Worm (Caenorhabditis elegans): Measurements from ENCODE around the gene F01E11.18.
A peak's percentile ranks its signal among the peaks of the same experiment; 100 is the strongest.

Gene F01E11.18

DNA sequence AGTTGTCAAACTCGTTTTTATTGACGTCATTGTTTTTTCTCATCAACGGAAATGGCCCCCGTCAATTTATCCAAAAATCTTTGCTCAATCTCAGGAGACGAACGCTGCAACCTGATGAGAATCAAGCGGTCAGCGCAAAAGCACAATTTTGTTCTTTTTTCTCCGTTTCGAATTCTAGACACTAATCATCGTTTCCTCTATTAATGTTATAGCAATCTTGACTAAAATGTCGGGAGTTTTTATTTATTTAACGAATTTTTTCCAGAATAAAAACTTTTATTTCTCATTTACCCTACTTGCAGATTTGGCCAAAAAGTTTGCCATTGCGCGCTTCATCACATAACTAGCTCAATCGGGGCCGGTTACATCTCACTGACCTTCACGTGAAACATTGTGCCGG lies at the start of gene F01E11.18:
TSS of gene F01E11.18 (plus strand) at position 301 of the 400 bp plus-strand sequence.
- TF ChIP-seq ztf-23 (GFP tag; IDR thresholded peaks at IDR 0.05): no peak
- TF ChIP-seq klf-2 (GFP tag; conservative IDR thresholded peaks at IDR 0.05): no peak
- TF ChIP-seq tab-1 (GFP tag; IDR thresholded peaks at IDR 0.05): no peak
- no peak for TF ChIP-seq ztf-29 (GFP tag; IDR thresholded peaks at IDR 0.05)
- TF ChIP-seq cog-1 (tag; optimal IDR thresholded peaks at IDR 0.05): no peak
- no peak for TF ChIP-seq med-1 (GFP tag; optimal IDR thresholded peaks at IDR 0.05; ENCODE audit: insufficient read depth)
- TF ChIP-seq T22C8.4 (GFP tag; IDR thresholded peaks at IDR 0.05): no peak
- no peak for TF ChIP-seq flt-1 (GFP tag; IDR thresholded peaks at IDR 0.05)
- no peak for TF ChIP-seq ref-1 (GFP tag; conservative IDR thresholded peaks at IDR 0.05)

DNA sequence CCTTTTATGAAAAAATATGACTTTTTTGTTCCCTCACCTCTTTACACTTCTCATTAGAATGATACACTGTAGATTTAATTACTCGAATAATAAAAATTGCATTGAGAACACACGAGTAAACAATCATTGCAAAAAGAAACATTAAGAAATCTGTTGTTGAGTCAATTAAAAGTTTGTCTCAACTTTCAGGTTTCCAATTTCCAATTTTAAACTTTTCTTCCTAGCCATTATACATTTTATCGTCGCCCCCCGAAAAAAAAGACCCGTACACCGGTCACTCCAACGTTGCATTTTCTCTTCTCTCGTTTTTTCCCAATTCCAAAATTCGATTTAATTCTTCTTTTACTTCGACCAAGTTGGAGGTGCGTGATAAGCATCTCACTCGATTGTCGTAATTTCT lies 49.5 kb upstream of the F01E11.18 start, which contains the start of gene C16E9.1:
TSS of gene C16E9.1 (plus strand) at position 301 of the 400 bp plus-strand sequence.
- TF ChIP-seq flt-1 (GFP tag; IDR thresholded peaks at IDR 0.05) (no peak), ztf-29 (GFP tag; IDR thresholded peaks at IDR 0.05) (no peak), klf-2 (GFP tag; conservative IDR thresholded peaks at IDR 0.05) (no peak), T22C8.4 (GFP tag; IDR thresholded peaks at IDR 0.05) (no peak), tab-1 (GFP tag; IDR thresholded peaks at IDR 0.05) (no peak), ref-1 (GFP tag; conservative IDR thresholded peaks at IDR 0.05) (no peak)

DNA sequence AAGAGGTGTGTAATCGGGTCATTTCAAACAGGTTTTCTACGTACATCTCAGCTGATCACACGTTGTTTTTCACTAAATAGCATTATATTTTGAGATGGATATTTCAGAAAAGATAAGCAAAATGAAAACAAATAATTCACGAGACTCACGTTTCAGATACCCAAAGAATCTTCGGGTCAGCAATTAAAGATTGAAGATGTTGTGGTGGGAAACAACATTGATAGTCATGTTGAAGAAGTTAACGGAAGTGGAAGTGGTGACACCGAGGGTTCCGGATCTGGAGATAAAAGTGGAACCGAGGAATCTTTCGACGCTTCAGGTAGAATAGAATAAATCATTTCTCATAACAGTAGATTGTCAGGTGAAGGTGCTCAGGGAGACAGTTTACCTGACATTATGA lies 48.7 kb upstream of the F01E11.18 start:
- TF ChIP-seq klf-2 (GFP tag; conservative IDR thresholded peaks at IDR 0.05) (no peak), flt-1 (GFP tag; IDR thresholded peaks at IDR 0.05) (no peak), tab-1 (GFP tag; IDR thresholded peaks at IDR 0.05) (no peak), ztf-29 (GFP tag; IDR thresholded peaks at IDR 0.05) (no peak), T22C8.4 (GFP tag; IDR thresholded peaks at IDR 0.05) (no peak), ref-1 (GFP tag; conservative IDR thresholded peaks at IDR 0.05) (no peak)

DNA sequence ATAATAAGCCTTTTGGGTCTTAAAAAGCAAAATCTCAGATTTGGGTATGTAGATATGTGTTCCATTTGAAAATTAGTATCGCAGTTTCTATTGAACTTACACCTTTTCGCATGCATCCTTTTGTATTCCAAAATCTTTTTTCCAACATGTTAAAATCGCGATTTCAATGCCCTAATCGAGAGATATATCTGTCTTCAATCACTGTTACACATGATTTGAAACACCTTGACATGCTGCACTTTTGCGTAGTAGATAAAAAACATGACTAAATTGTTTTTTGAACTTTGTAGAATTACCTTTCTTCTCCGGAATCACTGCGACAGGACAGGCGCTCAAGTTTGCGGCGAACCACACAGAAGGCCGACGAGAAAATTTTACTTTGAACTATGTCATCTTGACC lies 47.7 kb upstream of the F01E11.18 start:
- no peak for TF ChIP-seq klf-2 (GFP tag; conservative IDR thresholded peaks at IDR 0.05)

DNA sequence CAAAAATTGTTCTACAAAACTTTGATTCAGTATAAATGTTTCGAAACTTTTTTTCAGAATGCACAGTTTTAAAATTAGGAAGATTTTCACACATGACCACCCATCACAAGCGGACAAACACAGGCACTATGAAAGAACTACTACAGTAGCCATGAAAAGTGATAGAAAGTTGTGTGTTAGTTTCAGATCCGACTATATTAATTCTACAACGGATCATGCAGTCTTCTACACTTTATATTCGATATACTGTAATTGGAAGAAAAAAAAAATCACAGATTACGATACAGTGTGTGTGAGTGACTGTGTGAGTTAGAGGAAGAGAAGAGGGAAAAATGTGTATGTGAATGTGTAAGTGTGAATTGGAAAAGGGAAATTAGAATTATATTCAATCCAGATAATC lies 42.7 kb upstream of the F01E11.18 start:
- TF ChIP-seq cog-1 (tag; optimal IDR thresholded peaks at IDR 0.05): no peak
- no peak for TF ChIP-seq ref-1 (GFP tag; conservative IDR thresholded peaks at IDR 0.05)
- no peak for TF ChIP-seq ztf-23 (GFP tag; IDR thresholded peaks at IDR 0.05)
- TF ChIP-seq klf-2 (GFP tag; conservative IDR thresholded peaks at IDR 0.05): no peak
- no peak for TF ChIP-seq T22C8.4 (GFP tag; IDR thresholded peaks at IDR 0.05)
- no peak for TF ChIP-seq med-1 (GFP tag; optimal IDR thresholded peaks at IDR 0.05; ENCODE audit: insufficient read depth)
- TF ChIP-seq tab-1 (GFP tag; IDR thresholded peaks at IDR 0.05): no peak
- no peak for TF ChIP-seq ztf-29 (GFP tag; IDR thresholded peaks at IDR 0.05)
- no peak for TF ChIP-seq flt-1 (GFP tag; IDR thresholded peaks at IDR 0.05)

DNA sequence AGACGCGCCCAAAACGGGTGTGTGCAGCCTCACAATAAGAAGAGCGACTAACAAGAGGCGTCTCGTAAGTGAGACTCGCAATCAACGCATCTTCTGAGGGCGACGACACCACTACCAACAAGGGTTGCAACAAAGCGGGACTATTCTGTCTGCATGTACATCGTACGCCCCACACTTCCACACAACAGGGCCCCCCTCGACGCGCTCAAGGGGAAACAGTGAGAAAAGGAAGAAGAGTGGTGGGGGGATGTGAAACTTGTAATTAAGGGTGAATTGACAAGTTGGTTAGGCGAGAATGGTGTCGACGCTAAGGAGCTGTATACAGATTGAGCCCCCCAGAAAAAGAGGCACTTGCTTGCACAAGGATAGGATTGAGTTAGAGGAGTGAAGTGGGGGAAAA lies 36.1 kb upstream of the F01E11.18 start:
- TF ChIP-seq ztf-29 (GFP tag; IDR thresholded peaks at IDR 0.05) (no peak), ztf-23 (GFP tag; IDR thresholded peaks at IDR 0.05) (0 out of 2 replicates have a peak, but pooled peaks have one; percentile 62), cog-1 (tag; optimal IDR thresholded peaks at IDR 0.05) (no peak), flt-1 (GFP tag; IDR thresholded peaks at IDR 0.05) (0 out of 2 replicates have a peak, but pooled peaks have one; percentile 21), T22C8.4 (GFP tag; IDR thresholded peaks at IDR 0.05) (no peak), med-1 (GFP tag; optimal IDR thresholded peaks at IDR 0.05; ENCODE audit: insufficient read depth) (no peak), tab-1 (GFP tag; IDR thresholded peaks at IDR 0.05) (no peak), klf-2 (GFP tag; conservative IDR thresholded peaks at IDR 0.05) (0 out of 2 replicates have a peak, but pooled peaks have one; percentile 8), ref-1 (GFP tag; conservative IDR thresholded peaks at IDR 0.05) (no peak)

DNA sequence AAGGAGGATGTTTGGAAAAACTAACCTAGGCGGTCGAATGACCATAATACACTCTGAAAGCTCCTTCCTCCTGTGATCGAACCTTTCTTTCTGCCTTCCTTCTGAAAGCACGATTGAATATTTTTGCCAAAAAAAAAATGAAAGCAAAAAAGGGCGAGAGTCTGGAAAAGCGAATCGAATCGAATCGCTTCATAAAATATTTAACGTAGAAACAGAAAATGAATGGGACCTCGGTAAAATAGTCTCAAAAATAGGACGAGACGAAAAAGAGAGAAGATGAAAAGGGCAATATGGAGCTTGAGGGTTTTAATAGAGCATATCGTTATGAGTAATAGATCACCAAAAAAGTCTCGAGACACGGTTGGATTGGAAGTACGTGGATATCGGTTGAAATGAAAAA lies 33.1 kb upstream of the F01E11.18 start, which contains the start of gene inx-1:
TSS of gene inx-1 (minus strand) at position 101 of the 400 bp plus-strand sequence.
- no peak for TF ChIP-seq T22C8.4 (GFP tag; IDR thresholded peaks at IDR 0.05)

DNA sequence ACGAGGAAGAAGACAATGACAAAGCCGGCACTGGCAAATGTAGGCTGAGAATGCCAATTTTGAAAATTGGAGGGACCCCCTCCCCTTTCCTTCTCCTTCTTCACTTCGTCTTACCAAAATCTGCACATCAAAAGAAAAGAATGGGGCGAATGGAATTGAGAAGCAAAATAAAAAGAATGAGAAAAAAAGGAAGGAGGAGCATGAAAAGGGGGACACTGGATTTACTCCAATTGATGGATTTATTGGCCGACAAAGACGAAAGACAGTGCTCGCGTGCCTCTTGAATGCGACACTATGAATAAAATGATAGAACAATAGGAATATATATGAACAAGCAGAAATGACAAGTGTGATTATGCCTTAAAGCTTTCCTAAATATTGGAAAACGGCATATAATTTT lies 30.5 kb upstream of the F01E11.18 start:
- TF ChIP-seq cog-1 (tag; optimal IDR thresholded peaks at IDR 0.05): no peak
- peak; percentile 44; the same call in 1 of the 2 replicates for TF ChIP-seq ztf-23 (GFP tag; IDR thresholded peaks at IDR 0.05)
- no peak for TF ChIP-seq T22C8.4 (GFP tag; IDR thresholded peaks at IDR 0.05)

DNA sequence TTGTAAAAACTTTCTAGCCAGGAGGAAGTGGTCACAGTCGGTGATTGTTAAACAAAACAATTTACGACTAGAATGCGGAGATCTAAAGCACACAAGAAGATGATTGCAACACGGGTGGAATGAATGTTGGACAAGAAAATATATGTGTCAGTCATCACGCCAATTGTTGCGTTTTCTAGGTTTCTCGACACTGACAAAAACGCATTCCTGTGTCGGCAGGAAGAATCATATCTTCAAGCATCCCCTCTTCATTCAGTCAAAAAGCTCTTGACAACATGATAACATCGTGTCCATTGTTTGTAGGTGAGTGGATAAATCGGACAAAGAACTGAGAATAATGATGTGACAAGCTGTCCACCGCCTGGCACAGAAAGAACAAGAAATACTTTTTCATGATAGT lies 29.9 kb upstream of the F01E11.18 start:
- TF ChIP-seq ztf-29 (GFP tag; IDR thresholded peaks at IDR 0.05) (no peak), cog-1 (tag; optimal IDR thresholded peaks at IDR 0.05) (peak; percentile 16)

DNA sequence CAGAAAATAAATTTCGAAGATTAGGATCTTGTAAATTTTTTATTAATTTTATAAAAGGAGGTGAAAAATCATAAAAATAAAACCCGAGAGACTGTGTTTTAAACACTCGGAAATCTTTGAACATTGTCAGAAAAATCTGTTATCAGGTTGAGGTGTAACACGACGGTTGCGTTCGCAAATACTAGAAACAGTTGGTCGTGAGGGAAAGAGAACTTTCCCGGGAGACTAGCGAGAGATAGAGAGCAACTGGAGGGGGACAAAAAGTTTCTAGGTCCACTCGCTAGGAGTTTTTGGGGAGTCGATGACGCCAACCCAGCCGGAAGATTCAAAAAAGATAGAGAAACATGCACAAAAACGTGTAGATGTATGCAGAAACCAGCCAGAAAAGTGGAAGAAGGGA lies 27.1 kb upstream of the F01E11.18 start:
- TF ChIP-seq ztf-29 (GFP tag; IDR thresholded peaks at IDR 0.05) (no peak), tab-1 (GFP tag; IDR thresholded peaks at IDR 0.05) (no peak)

DNA sequence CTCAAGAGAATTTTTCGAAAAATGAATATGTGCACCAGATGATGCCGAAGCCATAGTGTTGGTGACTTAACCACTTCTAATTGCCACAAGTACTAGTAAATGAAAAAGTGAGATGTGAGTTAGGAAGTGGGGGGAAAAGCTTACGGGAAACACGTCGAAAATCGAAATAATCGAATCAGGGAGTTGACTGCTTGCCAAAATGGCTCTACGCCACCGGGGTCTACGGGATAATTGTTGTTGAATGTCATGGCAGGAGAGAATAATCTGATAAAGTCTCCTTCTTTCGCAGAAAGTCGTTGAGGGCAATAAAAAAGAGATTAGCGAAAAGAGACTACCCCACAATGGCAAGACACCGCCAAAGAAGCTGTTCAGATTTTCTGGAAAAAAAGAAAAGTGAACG lies 25.6 kb upstream of the F01E11.18 start:
- no peak for TF ChIP-seq flt-1 (GFP tag; IDR thresholded peaks at IDR 0.05)
- TF ChIP-seq tab-1 (GFP tag; IDR thresholded peaks at IDR 0.05): no peak
- TF ChIP-seq ztf-23 (GFP tag; IDR thresholded peaks at IDR 0.05): no peak
- TF ChIP-seq med-1 (GFP tag; optimal IDR thresholded peaks at IDR 0.05; ENCODE audit: insufficient read depth): no peak
- no peak for TF ChIP-seq klf-2 (GFP tag; conservative IDR thresholded peaks at IDR 0.05)
- TF ChIP-seq T22C8.4 (GFP tag; IDR thresholded peaks at IDR 0.05): no peak
- TF ChIP-seq cog-1 (tag; optimal IDR thresholded peaks at IDR 0.05): no peak
- TF ChIP-seq ref-1 (GFP tag; conservative IDR thresholded peaks at IDR 0.05): no peak
- no peak for TF ChIP-seq ztf-29 (GFP tag; IDR thresholded peaks at IDR 0.05)

DNA sequence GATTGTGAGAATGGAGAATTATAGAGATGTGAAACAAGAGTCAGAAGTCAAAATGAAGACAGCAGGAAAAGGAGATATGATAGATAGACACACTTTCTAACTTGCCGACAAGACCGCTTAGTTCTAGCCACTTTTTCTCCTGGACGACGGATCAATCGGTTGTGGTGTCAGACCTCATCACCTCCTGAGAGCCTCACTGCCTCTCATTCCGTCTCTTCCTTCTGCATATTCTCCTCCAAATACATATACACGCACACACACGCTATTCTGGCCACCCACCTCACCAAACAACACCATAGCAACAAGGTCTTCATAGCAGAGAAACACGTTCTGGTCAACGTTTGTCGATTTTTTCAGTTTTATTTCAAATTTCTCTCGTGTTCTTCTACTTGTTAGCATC lies 22.4 kb upstream of the F01E11.18 start, which contains the start of gene F01E11.3:
TSS of gene F01E11.3 (plus strand) at position 301 of the 400 bp plus-strand sequence.
- TF ChIP-seq T22C8.4 (GFP tag; IDR thresholded peaks at IDR 0.05): no peak
- no peak for TF ChIP-seq med-1 (GFP tag; optimal IDR thresholded peaks at IDR 0.05; ENCODE audit: insufficient read depth)
